Fruit fly (Drosophila melanogaster) whole organism, wandering third instar larva: ENCODE results near the gene CG9706.
A peak's percentile ranks its signal among the peaks of the same experiment; 100 is the strongest.

ENCODE experiments used
- Dfd ChIP-seq: fragments of >200 bp; optimal IDR thresholded peaks from 2 replicates; lab custom pipeline; 2017; ENCODE audit warnings: missing biosample characterization, missing genetic modification characterization
- Hr78 ChIP-seq: fragments of >200 bp; optimal IDR thresholded peaks from 2 replicates; lab custom pipeline; 2017; ENCODE audit warnings: missing biosample characterization, missing genetic modification characterization
- Sp1 ChIP-seq: fragments of 200-800 bp; sonication (Bioruptor generic); optimal IDR thresholded peaks from 3 replicates; lab custom pipeline; 2019; ENCODE audit warnings: missing biosample characterization, mild to moderate bottlenecking, missing genetic modification characterization, moderate library complexity
- br ChIP-seq: fragments of 200-800 bp; sonication (Bioruptor generic); optimal IDR thresholded peaks from 2 replicates; lab custom pipeline; 2016; ENCODE audit warnings: missing biosample characterization, missing genetic modification characterization

- TF ChIP-seq Sp1 (GFP tag; lab: Kevin White, UChicago) (peak; percentile 86), Hr78 (GFP tag; lab: Kevin White, UChicago) (no peak), br (GFP tag; lab: Kevin White, UChicago) (peak; percentile 31), Dfd (GFP tag; lab: Kevin White, UChicago) (peak; percentile 47)
These were observed 24.1 kb downstream of the CG9706 start for dm6 chr3L:16806823-16807325.
